Worm (Caenorhabditis elegans): ENCODE results near the gene tgt-2.
A peak's percentile ranks its signal among the peaks of the same experiment; 100 is the strongest.

The tgt-2 gene

DNA sequence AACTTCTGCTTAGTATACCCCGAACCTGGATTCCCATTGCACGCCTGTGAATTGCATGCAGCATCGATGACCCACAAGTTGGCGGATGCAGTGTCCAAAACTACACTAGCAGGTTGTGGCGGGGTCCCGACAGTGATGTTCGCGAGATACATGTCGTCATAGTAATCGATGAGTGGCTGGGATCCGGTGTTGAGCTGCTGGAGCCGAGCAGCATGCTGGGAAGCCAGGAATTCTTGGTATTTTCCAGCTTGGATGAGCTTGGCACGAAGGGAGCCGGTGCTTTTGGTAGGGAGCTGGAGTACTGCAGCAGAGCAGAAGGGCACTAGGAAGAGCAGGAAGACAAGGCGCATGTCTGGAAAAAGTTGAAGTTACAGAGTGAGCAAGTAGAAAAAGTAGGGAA lies 44.1 kb downstream of the tgt-2 start, which contains the start of gene asp-16:
asp-16 (minus strand) TSS at position 350 of the 400 bp plus-strand sequence.
- TF ChIP-seq elt-3 (tag; optimal IDR thresholded peaks at IDR 0.05): no peak
- no peak for TF ChIP-seq ztf-1 (GFP tag; conservative IDR thresholded peaks at IDR 0.05)
- no peak for TF ChIP-seq ztf-11 (tag; optimal IDR thresholded peaks at IDR 0.05)
- no peak for TF ChIP-seq ztf-4 (tag; optimal IDR thresholded peaks at IDR 0.05)
- TF ChIP-seq sma-3 (GFP tag; optimal IDR thresholded peaks at IDR 0.05): no peak
- TF ChIP-seq unc-39 (tag; optimal IDR thresholded peaks at IDR 0.05): no peak
- TF ChIP-seq lin-11 (tag; optimal IDR thresholded peaks at IDR 0.05): no peak
- TF ChIP-seq nhr-237 (tag; optimal IDR thresholded peaks at IDR 0.05): no peak
- no peak for TF ChIP-seq nhr-129 (tag; optimal IDR thresholded peaks at IDR 0.05)
- no peak for TF ChIP-seq nhr-25 (tag; optimal IDR thresholded peaks at IDR 0.05)
- no peak for TF ChIP-seq ama-1 (optimal IDR thresholded peaks at IDR 0.05)
- no peak for TF ChIP-seq nhr-10 (tag; optimal IDR thresholded peaks at IDR 0.05)
- TF ChIP-seq nhr-21 (tag; optimal IDR thresholded peaks at IDR 0.05): no peak

DNA sequence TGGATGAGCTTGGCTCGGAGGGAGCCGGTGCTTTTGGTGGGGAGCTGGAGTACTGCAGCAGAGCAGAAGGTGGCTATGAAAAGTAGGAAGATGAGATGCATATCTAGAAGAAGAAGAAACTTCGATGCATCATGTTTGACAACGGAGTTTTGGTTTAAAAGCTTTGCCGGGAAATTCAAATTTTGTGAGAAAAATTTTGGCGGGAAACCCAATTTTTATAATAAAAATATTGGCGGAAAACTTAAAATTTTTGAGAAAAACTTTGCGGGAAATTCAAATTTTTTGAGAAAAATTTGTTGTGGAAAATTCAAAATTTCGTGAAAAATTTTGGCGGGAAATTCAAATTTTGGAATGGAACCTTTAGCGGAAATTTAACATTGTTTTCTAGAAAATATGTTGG lies 46.6 kb downstream of the tgt-2 start, which contains the start of gene asp-15:
asp-15 (minus strand) TSS at position 101 of the 400 bp plus-strand sequence.
- no peak for TF ChIP-seq ztf-1 (GFP tag; conservative IDR thresholded peaks at IDR 0.05)
- no peak for TF ChIP-seq sem-4 (tag; optimal IDR thresholded peaks at IDR 0.05)
- no peak for TF ChIP-seq unc-55 (GFP tag; optimal IDR thresholded peaks at IDR 0.05)

DNA sequence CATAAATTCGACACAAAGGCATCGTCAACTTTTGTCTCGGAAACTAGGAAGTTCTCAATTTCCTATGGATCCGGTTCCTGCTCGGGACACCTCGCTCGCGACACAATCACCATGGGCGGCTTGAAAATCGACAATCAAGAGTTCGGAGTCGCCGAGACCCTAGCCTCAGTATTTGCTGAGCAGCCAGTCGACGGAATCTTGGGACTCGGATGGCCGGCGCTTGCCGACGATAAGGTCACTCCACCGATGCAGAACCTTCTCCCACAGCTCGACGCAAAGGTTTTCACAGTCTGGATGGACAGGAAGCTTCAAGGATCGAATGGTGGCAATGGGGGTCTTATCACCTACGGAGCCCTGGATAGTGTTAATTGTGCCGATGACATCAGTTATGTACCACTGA lies 49.3 kb downstream of the tgt-2 start:
- TF ChIP-seq elt-3 (tag; optimal IDR thresholded peaks at IDR 0.05): no peak
- no peak for TF ChIP-seq nhr-21 (tag; optimal IDR thresholded peaks at IDR 0.05)
- no peak for TF ChIP-seq ama-1 (optimal IDR thresholded peaks at IDR 0.05)
- no peak for TF ChIP-seq nhr-11 (tag; optimal IDR thresholded peaks at IDR 0.05)
- TF ChIP-seq peb-1 (tag; optimal IDR thresholded peaks at IDR 0.05): no peak
- TF ChIP-seq snpc-4 (tag; optimal IDR thresholded peaks at IDR 0.05): no peak
- TF ChIP-seq Y55F3AM.14 (GFP tag; optimal IDR thresholded peaks at IDR 0.05): no peak
- no peak for TF ChIP-seq nhr-23 (tag; optimal IDR thresholded peaks at IDR 0.05)
- no peak for TF ChIP-seq elt-1 (tag; optimal IDR thresholded peaks at IDR 0.05)
- no peak for TF ChIP-seq egl-27 (tag; optimal IDR thresholded peaks at IDR 0.05)
- no peak for TF ChIP-seq nhr-10 (tag; optimal IDR thresholded peaks at IDR 0.05)
- no peak for TF ChIP-seq crh-2 (tag; optimal IDR thresholded peaks at IDR 0.05)
- no peak for TF ChIP-seq nhr-12 (tag; optimal IDR thresholded peaks at IDR 0.05)
- TF ChIP-seq zag-1 (tag; optimal IDR thresholded peaks at IDR 0.05): no peak
- no peak for TF ChIP-seq lin-11 (tag; optimal IDR thresholded peaks at IDR 0.05)
- no peak for TF ChIP-seq nhr-129 (tag; optimal IDR thresholded peaks at IDR 0.05)
- no peak for TF ChIP-seq sem-4 (tag; optimal IDR thresholded peaks at IDR 0.05)
- TF ChIP-seq ztf-1 (GFP tag; conservative IDR thresholded peaks at IDR 0.05): no peak

DNA sequence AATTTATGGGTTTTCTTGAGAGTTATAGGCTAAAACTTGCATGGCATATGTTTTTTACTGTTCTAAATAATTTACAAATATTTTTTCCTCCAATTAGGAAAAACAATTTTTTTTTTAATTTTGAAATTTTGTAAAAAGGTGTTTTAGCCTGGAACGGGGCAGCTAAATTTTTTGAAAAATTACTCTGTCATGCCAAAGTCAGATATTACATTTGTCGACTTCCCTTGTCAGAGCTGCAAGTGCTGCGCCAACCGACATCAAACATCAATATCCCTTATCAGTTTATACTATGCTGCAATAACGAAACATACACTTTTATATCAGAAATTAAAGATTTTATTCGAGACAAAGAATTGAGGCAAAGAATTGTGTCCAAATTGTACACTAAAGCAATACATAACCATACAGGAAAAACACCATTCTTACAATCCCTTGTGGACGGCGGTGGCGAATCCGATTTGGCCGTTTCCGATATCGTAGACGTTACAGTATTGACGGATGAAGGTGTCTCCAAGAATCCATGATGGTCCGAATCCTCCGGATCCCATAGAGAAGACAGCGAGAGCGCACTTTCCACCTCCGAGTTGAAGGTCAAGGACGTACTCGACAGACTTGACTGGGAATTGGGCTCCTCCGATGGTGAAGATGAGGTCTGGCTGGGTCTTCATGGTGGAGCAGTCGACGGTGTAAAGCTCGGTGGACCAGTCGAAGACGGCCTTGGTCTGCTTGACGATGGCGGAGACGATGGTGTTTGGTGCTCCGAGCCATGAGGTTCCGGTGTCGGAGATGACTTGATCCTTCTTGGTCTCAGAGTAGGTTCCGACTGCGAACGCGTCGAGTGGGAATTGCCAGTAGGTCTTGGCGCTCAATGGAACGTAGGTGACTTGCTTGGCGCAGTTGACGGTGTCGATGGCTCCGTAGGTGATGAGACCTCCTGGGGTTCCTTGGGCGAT lies 51.3 kb downstream of the tgt-2 start:
- TF ChIP-seq lin-13 (GFP tag; optimal IDR thresholded peaks at IDR 0.05): no peak
- TF ChIP-seq nhr-129 (tag; optimal IDR thresholded peaks at IDR 0.05): peak; percentile 25
- TF ChIP-seq unc-39 (tag; optimal IDR thresholded peaks at IDR 0.05): no peak
- peak; percentile 16 for TF ChIP-seq crh-2 (tag; optimal IDR thresholded peaks at IDR 0.05)
- no peak for TF ChIP-seq nhr-12 (tag; optimal IDR thresholded peaks at IDR 0.05)
- TF ChIP-seq C34F6.9 (tag; optimal IDR thresholded peaks at IDR 0.05): no peak
- peak; percentile 48 for TF ChIP-seq gmeb-1 (tag; optimal IDR thresholded peaks at IDR 0.05)
- peak; percentile 4 for TF ChIP-seq ama-1 (optimal IDR thresholded peaks at IDR 0.05)
- no peak for TF ChIP-seq aly-2 (tag; optimal IDR thresholded peaks at IDR 0.05)
- TF ChIP-seq elt-1 (tag; optimal IDR thresholded peaks at IDR 0.05): no peak

DNA sequence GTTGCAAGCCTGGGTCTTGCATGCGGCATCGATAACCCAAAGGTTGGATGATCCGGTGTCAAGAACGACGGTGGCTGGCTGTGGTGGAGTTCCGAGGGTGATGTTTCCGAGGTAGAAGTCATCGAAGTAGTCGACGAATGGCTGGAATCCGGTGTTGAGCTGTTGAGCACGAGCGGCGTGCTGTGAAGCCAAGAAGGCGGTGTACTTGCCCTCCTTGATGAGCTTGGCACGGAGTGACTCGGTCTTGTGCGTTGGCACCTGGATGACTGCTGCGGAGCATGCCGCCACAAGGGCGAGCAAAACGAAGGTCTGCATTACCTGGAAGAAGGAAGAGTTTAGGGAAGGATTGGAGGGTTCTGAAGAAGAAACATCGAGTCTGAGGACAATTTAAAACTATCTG lies 52.3 kb downstream of the tgt-2 start, which contains the start of gene asp-1:
asp-1 (minus strand) TSS at position 315 of the 400 bp plus-strand sequence.
- no peak for TF ChIP-seq ztf-1 (GFP tag; conservative IDR thresholded peaks at IDR 0.05)
- TF ChIP-seq fos-1 (tag; optimal IDR thresholded peaks at IDR 0.05): no peak
- no peak for TF ChIP-seq sma-3 (GFP tag; optimal IDR thresholded peaks at IDR 0.05)
- TF ChIP-seq ceh-16 (tag; optimal IDR thresholded peaks at IDR 0.05): no peak
- TF ChIP-seq gmeb-1 (tag; optimal IDR thresholded peaks at IDR 0.05): peak; percentile 24
- no peak for TF ChIP-seq nhr-77 (tag; optimal IDR thresholded peaks at IDR 0.05)
- TF ChIP-seq lsy-2 (tag; optimal IDR thresholded peaks at IDR 0.05): no peak
- no peak for TF ChIP-seq crh-2 (tag; optimal IDR thresholded peaks at IDR 0.05)
- TF ChIP-seq aly-2 (tag; optimal IDR thresholded peaks at IDR 0.05): no peak
- TF ChIP-seq mbf-1 (tag; optimal IDR thresholded peaks at IDR 0.05): no peak
- no peak for TF ChIP-seq mdl-1 (tag; optimal IDR thresholded peaks at IDR 0.05)
- TF ChIP-seq mab-5 (tag; optimal IDR thresholded peaks at IDR 0.05): no peak
- no peak for TF ChIP-seq skn-1 (tag; optimal IDR thresholded peaks at IDR 0.05)
- peak; percentile 10 for TF ChIP-seq nhr-129 (tag; optimal IDR thresholded peaks at IDR 0.05)
- no peak for TF ChIP-seq elt-1 (tag; optimal IDR thresholded peaks at IDR 0.05)
- TF ChIP-seq elt-3 (tag; optimal IDR thresholded peaks at IDR 0.05): no peak
- no peak for TF ChIP-seq nhr-6 (tag; optimal IDR thresholded peaks at IDR 0.05)
- no peak for TF ChIP-seq nhr-11 (tag; optimal IDR thresholded peaks at IDR 0.05)
- no peak for TF ChIP-seq ztf-11 (tag; optimal IDR thresholded peaks at IDR 0.05)
- no peak for TF ChIP-seq nhr-10 (tag; optimal IDR thresholded peaks at IDR 0.05)
- no peak for TF ChIP-seq ZK546.5 (tag; optimal IDR thresholded peaks at IDR 0.05)
- peak; percentile 9 for TF ChIP-seq Y55F3AM.14 (GFP tag; optimal IDR thresholded peaks at IDR 0.05)
